Fruit fly (Drosophila melanogaster) whole organism, embryonic: Measurements from ENCODE around the gene Gmap.
A peak's percentile ranks its signal among the peaks of the same experiment; 100 is the strongest.

Experiments
- Bdp1 ChIP-seq: fragments of 200-800 bp; sonication (Bioruptor generic); optimal IDR thresholded peaks from 3 replicates; lab custom pipeline; 2016; ENCODE audit warnings: missing biosample characterization, missing genetic modification characterization
- CG11723 ChIP-seq: fragments of 200-800 bp; sonication (Bioruptor generic); optimal IDR thresholded peaks from 2 replicates; lab custom pipeline; 2017; ENCODE audit warnings: missing biosample characterization, mild to moderate bottlenecking, missing genetic modification characterization
- CG12236 ChIP-seq: fragments of 200-800 bp; sonication (Bioruptor generic); optimal IDR thresholded peaks from 2 replicates; lab custom pipeline; 2016; ENCODE audit warnings: missing biosample characterization, missing genetic modification characterization
- CG12769 ChIP-seq: fragments of 200-800 bp; sonication (Bioruptor generic); optimal IDR thresholded peaks from 2 replicates; lab custom pipeline; 2019; ENCODE audit warnings: missing biosample characterization, mild to moderate bottlenecking, missing genetic modification characterization, moderate library complexity
- CG14050 ChIP-seq: fragments of 200-800 bp; sonication (Bioruptor generic); IDR thresholded peaks from 3 replicates; pipeline ENCODE4 v1.3.6; 2022; ENCODE audit warnings: missing biosample characterization, missing genetic modification characterization
- CG1647 ChIP-seq: fragments of 200-800 bp; sonication (Bioruptor generic); optimal IDR thresholded peaks from 3 replicates; lab custom pipeline; 2016; ENCODE audit warnings: missing biosample characterization, missing genetic modification characterization
- CG17328 ChIP-seq: fragments of 200-800 bp; sonication (Bioruptor generic); IDR thresholded peaks from 2 replicates; pipeline ENCODE4 v1.3.6; 2022; ENCODE audit warnings: missing biosample characterization, missing genetic modification characterization
- CG17568 ChIP-seq: fragments of 200-800 bp; sonication (Bioruptor generic); optimal IDR thresholded peaks from 2 replicates; lab custom pipeline; 2018; ENCODE audit warnings: missing biosample characterization, mild to moderate bottlenecking, missing genetic modification characterization, moderate library complexity
- CG18011 ChIP-seq: fragments of 200-800 bp; sonication (Bioruptor generic); optimal IDR thresholded peaks from 2 replicates; lab custom pipeline; 2017; ENCODE audit warnings: missing biosample characterization, missing genetic modification characterization, mild to moderate bottlenecking, moderate library complexity, missing genotype
- CG2129 ChIP-seq: fragments of 200-800 bp; sonication (Bioruptor generic); IDR thresholded peaks from 2 replicates; pipeline ENCODE4 v1.3.6; 2022; ENCODE audit warnings: missing biosample characterization, missing genetic modification characterization; ENCODE audit not compliant: partially characterized antibody
- CG31224 ChIP-seq: fragments of 200-800 bp; sonication (Bioruptor generic); IDR thresholded peaks from 2 replicates; pipeline ENCODE4 v1.3.6; 2022; ENCODE audit warnings: missing biosample characterization, missing genetic modification characterization
- CG31388 ChIP-seq: fragments of 200-800 bp; sonication (Bioruptor generic); optimal IDR thresholded peaks from 2 replicates; lab custom pipeline; 2016; ENCODE audit warnings: missing biosample characterization, missing genetic modification characterization
- CG32532 ChIP-seq: fragments of 200-800 bp; sonication (Bioruptor generic); IDR thresholded peaks from 2 replicates; pipeline ENCODE4 v1.3.6; 2022; ENCODE audit warnings: missing biosample characterization, missing genetic modification characterization
- CG34422 ChIP-seq: fragments of 200-800 bp; sonication (Bioruptor generic); IDR thresholded peaks from 3 replicates; pipeline ENCODE4 v1.3.6; 2022; ENCODE audit warnings: missing biosample characterization, missing genetic modification characterization
- CG4854 ChIP-seq: fragments of 200-800 bp; sonication (Bioruptor generic); optimal IDR thresholded peaks from 2 replicates; lab custom pipeline; 2016; ENCODE audit warnings: missing biosample characterization, missing genetic modification characterization, inconsistent platforms
- CG7372 ChIP-seq: fragments of 200-800 bp; sonication (Bioruptor generic); IDR thresholded peaks from 2 replicates; pipeline ENCODE4 v1.3.6; 2022; ENCODE audit warnings: missing biosample characterization, missing genetic modification characterization
- CG7556 ChIP-seq: fragments of 200-800 bp; sonication (Bioruptor generic); optimal IDR thresholded peaks from 2 replicates; lab custom pipeline; 2017; ENCODE audit warnings: missing biosample characterization, mild to moderate bottlenecking, missing genetic modification characterization
- CG7928 ChIP-seq: fragments of 200-800 bp; sonication (Bioruptor generic); optimal IDR thresholded peaks from 2 replicates; lab custom pipeline; 2017; ENCODE audit warnings: missing biosample characterization, mild to moderate bottlenecking, missing genetic modification characterization
- CoRest ChIP-seq: fragments of 200-800 bp; sonication (Bioruptor generic); optimal IDR thresholded peaks from 3 replicates; lab custom pipeline; 2018; ENCODE audit warnings: missing biosample characterization, mild to moderate bottlenecking, missing genetic modification characterization, moderate library complexity
- D19A ChIP-seq: fragments of 200-800 bp; optimal IDR thresholded peaks from 3 replicates; lab custom pipeline; 2019; ENCODE audit warnings: missing biosample characterization, mild to moderate bottlenecking, missing genetic modification characterization, moderate library complexity
- Dad ChIP-seq: fragments of 200-800 bp; sonication (Bioruptor generic); optimal IDR thresholded peaks from 3 replicates; lab custom pipeline; 2016; ENCODE audit warnings: missing biosample characterization, missing genetic modification characterization
- Doc2 ChIP-seq: fragments of 200-800 bp; sonication (Bioruptor generic); IDR thresholded peaks from 2 replicates; pipeline ENCODE4 v1.3.6; 2022; ENCODE audit warnings: missing biosample characterization, missing genetic modification characterization
- Dref ChIP-seq: fragments of 200-800 bp; sonication (Bioruptor generic); IDR thresholded peaks from 2 replicates; pipeline ENCODE4 v1.3.6; 2022; ENCODE audit warnings: missing biosample characterization, missing genetic modification characterization
- E2f2 ChIP-seq: fragments of 200-800 bp; sonication (Bioruptor generic); IDR thresholded peaks from 2 replicates; pipeline ENCODE4 v1.3.6; 2022; ENCODE audit warnings: missing biosample characterization, missing genetic modification characterization
- Eip74EF ChIP-seq, 2 experiments: fragments of 200-800 bp in 1 of 2; fragments of >200 bp in 1 of 2; sonication (Bioruptor generic) in 1 of 2; optimal IDR thresholded peaks; 2 replicates each; lab custom pipeline; 2017 to 2019; ENCODE audit warnings: missing biosample characterization in 2 of 2, missing genetic modification characterization in 2 of 2, mild to moderate bottlenecking in 1 of 2, moderate library complexity in 1 of 2
- HLH54F ChIP-seq: fragments of 200-800 bp; sonication (Bioruptor generic); optimal IDR thresholded peaks from 3 replicates; lab custom pipeline; 2016; ENCODE audit warnings: missing biosample characterization, missing genetic modification characterization
- Hr78 ChIP-seq, 2 experiments: fragments of 200-800 bp in 1 of 2; fragments of >200 bp in 1 of 2; sonication (Bioruptor generic) in 1 of 2; optimal IDR thresholded peaks; 2 replicates each; lab custom pipeline; 2017 to 2019; ENCODE audit warnings: missing biosample characterization in 2 of 2, missing genetic modification characterization in 2 of 2, mild to moderate bottlenecking in 1 of 2, moderate library complexity in 1 of 2
- Myb ChIP-seq: fragments of 200-800 bp; sonication (Bioruptor generic); optimal IDR thresholded peaks from 2 replicates; lab custom pipeline; 2016; ENCODE audit warnings: missing biosample characterization, missing genetic modification characterization
- NC2α ChIP-seq: fragments of 200-800 bp; sonication (Bioruptor generic); optimal IDR thresholded peaks from 2 replicates; lab custom pipeline; 2016; ENCODE audit warnings: missing biosample characterization, missing genetic modification characterization
- Pdp1 ChIP-seq, 2 experiments: fragments of 200-800 bp; sonication (Bioruptor generic); optimal IDR thresholded peaks; 3 replicates each; lab custom pipeline; 2016; ENCODE audit warnings: missing biosample characterization in 2 of 2, missing genetic modification characterization in 2 of 2, mild to moderate bottlenecking in 1 of 2, moderate library complexity in 1 of 2
- Trl ChIP-seq, 3 experiments: fragments of >200 bp in 2 of 3; fragments of 200-800 bp in 1 of 3; sonication (Bioruptor generic) in 1 of 3; optimal IDR thresholded peaks; 2 replicates in 1 of 3; 3 replicates in 2 of 3; lab custom pipeline; 2016 to 2017; ENCODE audit warnings: missing biosample characterization in 1 of 3, missing genetic modification characterization in 1 of 3
- bsh ChIP-seq, 2 experiments: fragments of 200-800 bp; sonication (Bioruptor generic); optimal IDR thresholded peaks; 2 replicates each; lab custom pipeline; 2017 to 2018; ENCODE audit warnings: mild to moderate bottlenecking in 2 of 2, missing biosample characterization in 2 of 2, missing genetic modification characterization in 2 of 2, moderate library complexity in 1 of 2
- da ChIP-seq: fragments of 200-800 bp; sonication (Bioruptor generic); optimal IDR thresholded peaks from 2 replicates; lab custom pipeline; 2016; ENCODE audit warnings: missing biosample characterization, missing genetic modification characterization
- dimm ChIP-seq: fragments of 200-800 bp; sonication (Bioruptor generic); IDR thresholded peaks from 2 replicates; pipeline ENCODE4 v1.3.6; 2022; ENCODE audit warnings: missing biosample characterization, missing genetic modification characterization
- dm ChIP-seq: fragments of 200-800 bp; sonication (Bioruptor generic); optimal IDR thresholded peaks from 3 replicates; lab custom pipeline; 2016; ENCODE audit warnings: missing biosample characterization, missing genetic modification characterization
- esg ChIP-seq: fragments of 200-800 bp; sonication (Bioruptor generic); conservative IDR thresholded peaks from 2 replicates; pipeline ENCODE4 v1.3.6; 2022; ENCODE audit warnings: missing biosample characterization, missing genetic modification characterization
- eyg ChIP-seq: fragments of 200-800 bp; sonication (Bioruptor generic); optimal IDR thresholded peaks from 3 replicates; lab custom pipeline; 2016; ENCODE audit warnings: missing biosample characterization, missing genetic modification characterization
- fd96Cb ChIP-seq: fragments of 200-800 bp; sonication (Bioruptor generic); optimal IDR thresholded peaks from 2 replicates; lab custom pipeline; 2018; ENCODE audit warnings: missing biosample characterization, mild to moderate bottlenecking, missing genetic modification characterization, moderate library complexity
- gsb-n ChIP-seq: fragments of 200-800 bp; sonication (Bioruptor generic); optimal IDR thresholded peaks from 3 replicates; lab custom pipeline; 2018; ENCODE audit warnings: missing biosample characterization, mild to moderate bottlenecking, missing genetic modification characterization
- hb ChIP-seq: fragments of 200-800 bp; sonication (Bioruptor generic); IDR thresholded peaks from 3 replicates; pipeline ENCODE4 v1.3.6; 2022; ENCODE audit warnings: missing biosample characterization, missing genetic modification characterization; ENCODE audit not compliant: partially characterized antibody
- her ChIP-seq: fragments of 200-800 bp; sonication (Bioruptor generic); optimal IDR thresholded peaks from 2 replicates; lab custom pipeline; 2016; ENCODE audit warnings: missing biosample characterization, missing genetic modification characterization
- jing ChIP-seq: fragments of 200-800 bp; sonication (Bioruptor generic); optimal IDR thresholded peaks from 2 replicates; lab custom pipeline; 2018; ENCODE audit warnings: missing biosample characterization, mild to moderate bottlenecking, missing genetic modification characterization
- lov ChIP-seq, 2 experiments: fragments of 200-800 bp in 1 of 2; fragments of >200 bp in 1 of 2; sonication (Bioruptor generic) in 1 of 2; IDR thresholded peaks in 1 of 2; optimal IDR thresholded peaks in 1 of 2; 2 replicates in 1 of 2; 3 replicates in 1 of 2; pipeline versions ENCODE4 v1.3.6 to Lab custom; 2017 to 2022; ENCODE audit warnings: missing biosample characterization in 1 of 2, missing genetic modification characterization in 1 of 2
- peb ChIP-seq: fragments of 200-800 bp; sonication (Bioruptor generic); IDR thresholded peaks from 2 replicates; pipeline ENCODE4 v1.3.6; 2022; ENCODE audit warnings: missing biosample characterization, missing genetic modification characterization
- pho ChIP-seq: fragments of 200-800 bp; sonication (Bioruptor generic); optimal IDR thresholded peaks from 2 replicates; lab custom pipeline; 2016; ENCODE audit warnings: missing biosample characterization, missing genetic modification characterization
- repo ChIP-seq: fragments of 200-800 bp; sonication (Bioruptor generic); optimal IDR thresholded peaks from 2 replicates; lab custom pipeline; 2016; ENCODE audit warnings: missing biosample characterization, missing genetic modification characterization
- salm ChIP-seq: fragments of 200-800 bp; sonication (Bioruptor generic); optimal IDR thresholded peaks from 2 replicates; lab custom pipeline; 2018; ENCODE audit warnings: missing biosample characterization, mild to moderate bottlenecking, missing genetic modification characterization
- scrt ChIP-seq: fragments of 200-800 bp; sonication (Bioruptor generic); optimal IDR thresholded peaks from 2 replicates; lab custom pipeline; 2018; ENCODE audit warnings: missing biosample characterization, mild to moderate bottlenecking, missing genetic modification characterization, moderate library complexity
- sqz ChIP-seq: fragments of 200-800 bp; sonication (Bioruptor generic); optimal IDR thresholded peaks from 3 replicates; lab custom pipeline; 2018; ENCODE audit warnings: missing biosample characterization, mild to moderate bottlenecking, missing genetic modification characterization
- vvl ChIP-seq: fragments of 200-800 bp; sonication (Bioruptor generic); IDR thresholded peaks from 2 replicates; pipeline ENCODE4 v1.3.6; 2022; ENCODE audit warnings: missing biosample characterization, missing genetic modification characterization

The Gmap gene

DNA sequence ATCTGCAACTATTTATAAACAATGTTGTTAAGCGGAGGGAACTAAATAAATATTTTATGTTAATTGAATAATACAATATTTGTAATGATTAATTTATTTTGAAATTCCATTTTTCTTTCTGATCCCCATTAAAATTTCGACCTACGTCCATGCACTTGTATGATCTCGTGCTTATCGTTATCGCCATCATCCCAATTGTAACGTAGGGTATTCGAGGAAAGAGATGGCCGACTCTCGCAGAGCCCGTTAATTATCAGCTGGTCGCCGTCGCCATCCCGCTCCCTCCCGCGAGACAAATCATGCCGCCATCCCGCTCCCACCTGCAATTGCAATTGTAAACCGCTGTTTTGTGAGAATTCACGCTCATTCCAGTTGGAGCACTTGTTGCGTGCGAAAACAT lies 33.6 kb upstream of the Gmap start, which contains the start of gene CG11655 (continued):
- no peak for TF ChIP-seq scrt
- no peak for TF ChIP-seq Hr78 (GFP tag; optimal IDR thresholded peaks at IDR 0.05; lab: Kevin White, UChicago)
- TF ChIP-seq CoRest (tag; lab: Kevin White, UChicago), result peak; percentile 33
- TF ChIP-seq da, result no peak
- TF ChIP-seq Myb (GFP tag; lab: Kevin White, UChicago), result no peak
- no peak for TF ChIP-seq salm (tag; lab: Kevin White, UChicago)
- 0 out of 3 replicates have a peak, but pooled peaks have one; percentile 21 for TF ChIP-seq CG34422
- TF ChIP-seq pho (GFP tag; lab: Kevin White, UChicago), result no peak
- TF ChIP-seq CG17328 (GFP tag; lab: Robert Waterston, UW), result 0 out of 2 replicates have a peak, but pooled peaks have one; percentile 46
- no peak for TF ChIP-seq CG11723
- TF ChIP-seq hb (GFP tag; lab: Robert Waterston, UW), result no peak
- TF ChIP-seq repo (GFP tag; lab: Kevin White, UChicago), result no peak
- TF ChIP-seq vvl (GFP tag; lab: Robert Waterston, UW), result peak; percentile 61
- TF ChIP-seq Trl (optimal IDR thresholded peaks at IDR 0.05; lab: Kevin White, UChicago), result no peak
- TF ChIP-seq Trl (GFP tag; optimal IDR thresholded peaks at IDR 0.05; lab: Kevin White, UChicago), result no peak
- no peak for TF ChIP-seq jing (GFP tag; lab: Kevin White, UChicago)
- peak in 1 of 2 experiments; percentile 44 for TF ChIP-seq bsh (GFP tag; optimal IDR thresholded peaks at IDR 0.05; lab: Kevin White, UChicago)
- no peak for TF ChIP-seq Bdp1 (GFP tag; lab: Kevin White, UChicago)
- no peak for TF ChIP-seq CG12236 (GFP tag; lab: Kevin White, UChicago)
- peak in 1 of 2 experiments; percentile 32 for TF ChIP-seq Pdp1 (GFP tag; optimal IDR thresholded peaks at IDR 0.05; lab: Kevin White, UChicago)
- no peak for TF ChIP-seq E2f2 (GFP tag; lab: Robert Waterston, UW)
- TF ChIP-seq peb (GFP tag; lab: Robert Waterston, UW), result no peak
- TF ChIP-seq lov (optimal IDR thresholded peaks at IDR 0.05; lab: Kevin White, UChicago), result no peak
- no peak for TF ChIP-seq lov (GFP tag; IDR thresholded peaks at IDR 0.05; lab: Robert Waterston, UW)
- TF ChIP-seq Dad, result no peak
- TF ChIP-seq eyg (GFP tag; lab: Kevin White, UChicago), result no peak
- TF ChIP-seq her (GFP tag; lab: Kevin White, UChicago), result no peak
- TF ChIP-seq CG1647 (GFP tag; lab: Kevin White, UChicago), result no peak
- TF ChIP-seq CG2129, result no peak
- no peak for TF ChIP-seq Doc2 (GFP tag; lab: Robert Waterston, UW)
- no peak for TF ChIP-seq CG12769 (tag; lab: Kevin White, UChicago)
- TF ChIP-seq gsb-n (tag; lab: Kevin White, UChicago), result no peak
- no peak for TF ChIP-seq dimm (GFP tag; lab: Robert Waterston, UW)
- peak; percentile 9 for TF ChIP-seq dm (GFP tag; lab: Kevin White, UChicago)
- 0 out of 2 replicates have a peak, but pooled peaks have one; percentile 16 for TF ChIP-seq CG32532 (GFP tag; lab: Robert Waterston, UW)
- no peak for TF ChIP-seq CG7928 (GFP tag; lab: Kevin White, UChicago)
- TF ChIP-seq CG14050 (GFP tag; lab: Robert Waterston, UW), result peak; percentile 33; the same call in 1 of the 3 replicates
- 0 out of 2 replicates have a peak, but pooled peaks have one; percentile 23 for TF ChIP-seq Dref
- TF ChIP-seq Eip74EF (GFP tag; optimal IDR thresholded peaks at IDR 0.05; lab: Kevin White, UChicago), result no peak
- TF ChIP-seq D19A (tag; lab: Kevin White, UChicago), result no peak
- TF ChIP-seq CG31224 (GFP tag; lab: Robert Waterston, UW), result no peak
- peak; percentile 30; the same call in 1 of the 2 replicates for TF ChIP-seq esg (GFP tag; lab: Robert Waterston, UW)
- no peak for TF ChIP-seq CG31388 (GFP tag; lab: Kevin White, UChicago)
- no peak for TF ChIP-seq CG7372
- TF ChIP-seq HLH54F (GFP tag; lab: Kevin White, UChicago), result no peak
- TF ChIP-seq CG17568 (GFP tag; lab: Kevin White, UChicago), result no peak
- no peak for TF ChIP-seq CG4854
- TF ChIP-seq sqz (GFP tag; lab: Kevin White, UChicago), result no peak
- TF ChIP-seq CG18011 (GFP tag; lab: Kevin White, UChicago), result no peak
- peak; percentile 10 for TF ChIP-seq CG7556 (GFP tag; lab: Kevin White, UChicago)
- no peak for TF ChIP-seq NC2α (GFP tag; lab: Kevin White, UChicago)
- TF ChIP-seq fd96Cb, result no peak
